In genomic region chrIV:16178433-16178832, ce11 we compare ENCODE assay signal across 2 worm cellular contexts.
TF ChIP-seq lines count a peak whose summit lies in the region.

No protein-coding gene starts in this region.

TF ChIP-seq in whole organism, L1 larva, 84 proteins besides CTCF, POLR2A, EP300 and RAD21 (continued from another document):
- peak in 1 of 2 experiments; percentile 23 for TF ChIP-seq lin-35 (GFP tag; optimal IDR thresholded peaks at IDR 0.05; lab: Kevin White, UChicago)
- TF ChIP-seq nhr-90 (tag; optimal IDR thresholded peaks at IDR 0.05; lab: Kevin White, UChicago; ENCODE audit: poor library complexity): peak; percentile 21

TF ChIP-seq in whole organism, L4 larva, 104 proteins besides CTCF, POLR2A, EP300 and RAD21 (continued from another document):
- TF ChIP-seq hlh-30 (tag; optimal IDR thresholded peaks at IDR 0.05; lab: Kevin White, UChicago; ENCODE audit: insufficient read depth) (peak; percentile 37), lin-13 (GFP tag; optimal IDR thresholded peaks at IDR 0.05; lab: Kevin White, UChicago) (no peak), set-16 (GFP tag; IDR thresholded peaks at IDR 0.05; lab: Robert Waterston, UW) (no peak), duxl-1 (tag; optimal IDR thresholded peaks at IDR 0.05; lab: Kevin White, UChicago; ENCODE audit: poor library complexity) (no peak), fos-1 (tag; optimal IDR thresholded peaks at IDR 0.05; lab: Kevin White, UChicago) (no peak), mdl-1 (tag; optimal IDR thresholded peaks at IDR 0.05; lab: Kevin White, UChicago) (peak in 1 of 2 experiments; percentile 69), pqm-1 (tag; optimal IDR thresholded peaks at IDR 0.05; lab: Kevin White, UChicago) (peak; percentile 64), spr-1 (tag; optimal IDR thresholded peaks at IDR 0.05; lab: Kevin White, UChicago) (no peak), nhr-77 (tag; optimal IDR thresholded peaks at IDR 0.05; lab: Kevin White, UChicago) (peak; percentile 24), nhr-48 (tag; optimal IDR thresholded peaks at IDR 0.05; lab: Kevin White, UChicago) (no peak), ZK546.5 (tag; optimal IDR thresholded peaks at IDR 0.05; lab: Kevin White, UChicago) (no peak), Y48G9A.11 (GFP tag; IDR thresholded peaks at IDR 0.05; lab: Robert Waterston, UW) (no peak), hlh-11 (tag; optimal IDR thresholded peaks at IDR 0.05; lab: Kevin White, UChicago) (peak; percentile 55), Y105C5A.15 (GFP tag; IDR thresholded peaks at IDR 0.05; lab: Robert Waterston, UW) (no peak), zip-2 (tag; optimal IDR thresholded peaks at IDR 0.05; lab: Kevin White, UChicago) (no peak), T26A8.4 (GFP tag; IDR thresholded peaks at IDR 0.05; lab: Robert Waterston, UW) (no peak), jun-1 (tag; optimal IDR thresholded peaks at IDR 0.05; lab: Kevin White, UChicago) (no peak), hif-1 (tag; optimal IDR thresholded peaks at IDR 0.05; lab: Kevin White, UChicago) (no peak), ceh-32 (tag; optimal IDR thresholded peaks at IDR 0.05; lab: Kevin White, UChicago; ENCODE audit: poor library complexity) (no peak), nhr-11 (tag; optimal IDR thresholded peaks at IDR 0.05; lab: Kevin White, UChicago) (no peak), daf-8 (GFP tag; IDR thresholded peaks at IDR 0.05; lab: Robert Waterston, UW) (no peak), dmd-8 (GFP tag; IDR thresholded peaks at IDR 0.05; lab: Robert Waterston, UW) (no peak), ceh-20 (GFP tag; IDR thresholded peaks at IDR 0.05; lab: Robert Waterston, UW) (no peak), nhr-28 (tag; optimal IDR thresholded peaks at IDR 0.05; lab: Kevin White, UChicago) (peak; percentile 82), ztf-11 (tag; optimal IDR thresholded peaks at IDR 0.05; lab: Kevin White, UChicago) (no peak), saeg-2 (GFP tag; IDR thresholded peaks at IDR 0.05; lab: Robert Waterston, UW) (no peak), nhr-10 (tag; optimal IDR thresholded peaks at IDR 0.05; lab: Kevin White, UChicago) (no peak)
TF ChIP-seq in whole organism, L4 larva: peak in this region for 13.
